Fruit fly (Drosophila melanogaster) whole organism, embryonic: ENCODE measurements around the gene CG7386.

Experiments used
- Adf1 ChIP-seq: fragments of 200-800 bp; sonication (Bioruptor generic); IDR thresholded peaks from 2 replicates; pipeline ENCODE4 v1.3.6; 2022; ENCODE audit warnings: missing biosample characterization, missing genetic modification characterization
- Antp ChIP-seq: fragments of 200-800 bp; sonication (Bioruptor generic); optimal IDR thresholded peaks from 3 replicates; lab custom pipeline; 2016; ENCODE audit warnings: missing biosample characterization, missing genetic modification characterization
- Atf3 ChIP-seq: fragments of 200-800 bp; sonication (Bioruptor generic); optimal IDR thresholded peaks from 3 replicates; lab custom pipeline; 2016; ENCODE audit warnings: missing biosample characterization, missing genetic modification characterization
- Awh ChIP-seq: fragments of 200-800 bp; sonication (Bioruptor generic); IDR thresholded peaks from 2 replicates; pipeline ENCODE4, ENCODE4 v1.3.6; 2022; ENCODE audit warnings: missing biosample characterization, missing genetic modification characterization
- Blimp-1 ChIP-seq: fragments of 200-800 bp; sonication (Bioruptor generic); optimal IDR thresholded peaks from 3 replicates; lab custom pipeline; 2018; ENCODE audit warnings: missing biosample characterization, missing genetic modification characterization, mild to moderate bottlenecking, moderate library complexity, missing genetic modification reagents
- CG11456 ChIP-seq: fragments of 200-800 bp; sonication (Bioruptor generic); IDR thresholded peaks from 3 replicates; pipeline ENCODE4 v1.3.6; 2022; ENCODE audit warnings: missing biosample characterization, missing genetic modification characterization
- CG12155 ChIP-seq: fragments of 200-800 bp; sonication (Bioruptor generic); optimal IDR thresholded peaks from 3 replicates; lab custom pipeline; 2016; ENCODE audit warnings: missing biosample characterization, missing genetic modification characterization
- CG13424 ChIP-seq: fragments of 200-800 bp; sonication (Bioruptor generic); optimal IDR thresholded peaks from 2 replicates; lab custom pipeline; 2019; ENCODE audit warnings: missing biosample characterization, mild to moderate bottlenecking, missing genetic modification characterization, moderate library complexity
- CG13775 ChIP-seq: fragments of 200-800 bp; sonication (Bioruptor generic); optimal IDR thresholded peaks from 3 replicates; lab custom pipeline; 2017; ENCODE audit warnings: missing biosample characterization, mild to moderate bottlenecking, missing genetic modification characterization
- CG14014 ChIP-seq: fragments of 200-800 bp; sonication (Bioruptor generic); IDR thresholded peaks from 2 replicates; pipeline ENCODE4 v1.3.6; 2022; ENCODE audit warnings: missing biosample characterization, missing genetic modification characterization
- CG14441 ChIP-seq: fragments of 200-800 bp; sonication (Bioruptor generic); IDR thresholded peaks from 2 replicates; pipeline ENCODE4 v1.3.6; 2022; ENCODE audit warnings: missing biosample characterization, missing genetic modification characterization
- CG15073 ChIP-seq: fragments of 200-800 bp; sonication (Bioruptor generic); optimal IDR thresholded peaks from 2 replicates; lab custom pipeline; 2016; ENCODE audit warnings: missing biosample characterization, missing genetic modification characterization
- CG15514 ChIP-seq: fragments of 200-800 bp; sonication (Bioruptor generic); optimal IDR thresholded peaks from 3 replicates; lab custom pipeline; 2017; ENCODE audit warnings: missing biosample characterization, missing genetic modification characterization, mild to moderate bottlenecking, moderate library complexity, missing genetic modification reagents
- CG15601 ChIP-seq: fragments of 200-800 bp; sonication (Bioruptor generic); optimal IDR thresholded peaks from 3 replicates; lab custom pipeline; 2019; ENCODE audit warnings: missing biosample characterization, mild to moderate bottlenecking, missing genetic modification characterization, moderate library complexity
- CG30403 ChIP-seq: fragments of 200-800 bp; sonication (Bioruptor generic); optimal IDR thresholded peaks from 3 replicates; lab custom pipeline; 2016; ENCODE audit warnings: missing biosample characterization, missing genetic modification characterization
- CG32772 ChIP-seq: fragments of 200-800 bp; sonication (Bioruptor generic); IDR thresholded peaks from 2 replicates; pipeline ENCODE4 v1.3.6; 2022; ENCODE audit warnings: missing biosample characterization, missing genetic modification characterization
- CG3281 ChIP-seq: fragments of 200-800 bp; sonication (Bioruptor generic); optimal IDR thresholded peaks from 3 replicates; lab custom pipeline; 2017; ENCODE audit warnings: missing biosample characterization, mild to moderate bottlenecking, missing genetic modification characterization
- CG34422 ChIP-seq: fragments of 200-800 bp; sonication (Bioruptor generic); IDR thresholded peaks from 3 replicates; pipeline ENCODE4 v1.3.6; 2022; ENCODE audit warnings: missing biosample characterization, missing genetic modification characterization
- CG5245 ChIP-seq: fragments of 200-800 bp; sonication (Bioruptor generic); optimal IDR thresholded peaks from 3 replicates; lab custom pipeline; 2016; ENCODE audit warnings: missing biosample characterization, missing genetic modification characterization
- CG6689 ChIP-seq: fragments of 200-800 bp; sonication (Bioruptor generic); IDR thresholded peaks from 2 replicates; pipeline ENCODE4 v1.3.6; 2022; ENCODE audit warnings: missing biosample characterization, missing genetic modification characterization
- CG9437 ChIP-seq: fragments of 200-800 bp; sonication (Bioruptor generic); optimal IDR thresholded peaks from 2 replicates; lab custom pipeline; 2018; ENCODE audit warnings: missing biosample characterization, mild to moderate bottlenecking, missing genetic modification characterization
- CG9727 ChIP-seq: fragments of 200-800 bp; sonication (Bioruptor generic); optimal IDR thresholded peaks from 3 replicates; lab custom pipeline; 2017; ENCODE audit warnings: missing biosample characterization, mild to moderate bottlenecking, missing genetic modification characterization
- Dip2 ChIP-seq: fragments of 200-800 bp; sonication (Bioruptor generic); IDR thresholded peaks from 2 replicates; pipeline ENCODE4 v1.3.6; 2022; ENCODE audit warnings: missing biosample characterization, missing genetic modification characterization
- Eip74EF ChIP-seq, 2 experiments: fragments of 200-800 bp in 1 of 2; fragments of >200 bp in 1 of 2; sonication (Bioruptor generic) in 1 of 2; optimal IDR thresholded peaks; 2 replicates each; lab custom pipeline; 2017 to 2019; ENCODE audit warnings: missing biosample characterization in 2 of 2, missing genetic modification characterization in 2 of 2, mild to moderate bottlenecking in 1 of 2, moderate library complexity in 1 of 2
- Ets65A ChIP-seq: fragments of 200-800 bp; sonication (Bioruptor generic); peaks from one replicate; lab custom pipeline; 2016; ENCODE audit warnings: missing biosample characterization, missing genetic modification characterization
- H2.0 ChIP-seq: fragments of 200-800 bp; sonication (Bioruptor generic); IDR thresholded peaks from 2 replicates; pipeline ENCODE4 v1.3.6; 2022; ENCODE audit warnings: missing biosample characterization, missing genetic modification characterization
- HLH3B ChIP-seq: fragments of 200-800 bp; sonication (Bioruptor generic); IDR thresholded peaks from 2 replicates; pipeline ENCODE4 v1.3.6; 2022; ENCODE audit warnings: missing biosample characterization, missing genetic modification characterization
- Hey ChIP-seq: fragments of 200-800 bp; sonication (Bioruptor generic); optimal IDR thresholded peaks from 3 replicates; lab custom pipeline; 2018; ENCODE audit warnings: missing biosample characterization, mild to moderate bottlenecking, missing genetic modification characterization
- Hsf ChIP-seq: fragments of 200-800 bp; sonication (Bioruptor generic); optimal IDR thresholded peaks from 3 replicates; lab custom pipeline; 2016; ENCODE audit warnings: missing biosample characterization, missing genetic modification characterization
- Myb ChIP-seq: fragments of 200-800 bp; sonication (Bioruptor generic); optimal IDR thresholded peaks from 2 replicates; lab custom pipeline; 2016; ENCODE audit warnings: missing biosample characterization, missing genetic modification characterization
- NC2α ChIP-seq: fragments of 200-800 bp; sonication (Bioruptor generic); optimal IDR thresholded peaks from 2 replicates; lab custom pipeline; 2016; ENCODE audit warnings: missing biosample characterization, missing genetic modification characterization
- Ssrp ChIP-seq: fragments of 200-800 bp; sonication (Bioruptor generic); optimal IDR thresholded peaks from 2 replicates; lab custom pipeline; 2018; ENCODE audit warnings: missing biosample characterization, mild to moderate bottlenecking, missing genetic modification characterization, moderate library complexity
- Trl ChIP-seq, 3 experiments: fragments of >200 bp in 2 of 3; fragments of 200-800 bp in 1 of 3; sonication (Bioruptor generic) in 1 of 3; optimal IDR thresholded peaks; 2 replicates in 1 of 3; 3 replicates in 2 of 3; lab custom pipeline; 2016 to 2017; ENCODE audit warnings: missing biosample characterization in 1 of 3, missing genetic modification characterization in 1 of 3
- ase ChIP-seq: fragments of 200-800 bp; sonication (Bioruptor generic); IDR thresholded peaks from 3 replicates; pipeline ENCODE4 v1.3.6; 2022; ENCODE audit warnings: missing biosample characterization, missing genetic modification characterization
- bab2 ChIP-seq: fragments of 200-800 bp; sonication (Bioruptor generic); optimal IDR thresholded peaks from 2 replicates; lab custom pipeline; 2016; ENCODE audit warnings: missing biosample characterization, missing genetic modification characterization
- bsh ChIP-seq, 2 experiments: fragments of 200-800 bp; sonication (Bioruptor generic); optimal IDR thresholded peaks; 2 replicates each; lab custom pipeline; 2017 to 2018; ENCODE audit warnings: mild to moderate bottlenecking in 2 of 2, missing biosample characterization in 2 of 2, missing genetic modification characterization in 2 of 2, moderate library complexity in 1 of 2
- danr ChIP-seq: fragments of 200-800 bp; sonication (Bioruptor generic); IDR thresholded peaks from 2 replicates; pipeline ENCODE4 v1.3.6; 2022; ENCODE audit warnings: missing biosample characterization, missing genetic modification characterization
- dati ChIP-seq: fragments of 200-800 bp; sonication (Bioruptor generic); IDR thresholded peaks from 2 replicates; pipeline ENCODE4 v1.3.6; 2022; ENCODE audit warnings: missing biosample characterization, missing genetic modification characterization
- gsb-n ChIP-seq: fragments of 200-800 bp; sonication (Bioruptor generic); optimal IDR thresholded peaks from 3 replicates; lab custom pipeline; 2018; ENCODE audit warnings: missing biosample characterization, mild to moderate bottlenecking, missing genetic modification characterization
- ind ChIP-seq: fragments of 200-800 bp; sonication (Bioruptor generic); optimal IDR thresholded peaks from 3 replicates; lab custom pipeline; 2016; ENCODE audit warnings: missing biosample characterization, missing genetic modification characterization
- jigr1 ChIP-seq: fragments of 200-800 bp; sonication (Bioruptor generic); IDR thresholded peaks from 3 replicates; pipeline ENCODE4 v1.3.6; 2022; ENCODE audit warnings: missing biosample characterization, missing genetic modification characterization
- ken ChIP-seq: fragments of 200-800 bp; sonication (Bioruptor generic); IDR thresholded peaks from 3 replicates; pipeline ENCODE4 v1.3.6; 2022; ENCODE audit warnings: missing biosample characterization, missing genetic modification characterization
- odd ChIP-seq: fragments of 200-800 bp; sonication (Bioruptor generic); optimal IDR thresholded peaks from 2 replicates; lab custom pipeline; 2017; ENCODE audit warnings: missing biosample characterization, mild to moderate bottlenecking, missing genetic modification characterization
- otp ChIP-seq: fragments of 200-800 bp; sonication (Bioruptor generic); IDR thresholded peaks from 3 replicates; pipeline ENCODE4, ENCODE4 v1.3.6; 2022; ENCODE audit warnings: missing biosample characterization, missing genetic modification characterization
- peb ChIP-seq: fragments of 200-800 bp; sonication (Bioruptor generic); IDR thresholded peaks from 2 replicates; pipeline ENCODE4 v1.3.6; 2022; ENCODE audit warnings: missing biosample characterization, missing genetic modification characterization
- phol ChIP-seq: fragments of 200-800 bp; sonication (Bioruptor generic); optimal IDR thresholded peaks from 3 replicates; lab custom pipeline; 2018; ENCODE audit warnings: missing biosample characterization, mild to moderate bottlenecking, missing genetic modification characterization, moderate library complexity
- pita ChIP-seq: fragments of 200-800 bp; sonication (Bioruptor generic); optimal IDR thresholded peaks from 2 replicates; lab custom pipeline; 2017; ENCODE audit warnings: missing biosample characterization, mild to moderate bottlenecking, missing genetic modification characterization
- run ChIP-seq: fragments of 200-800 bp; sonication (Bioruptor generic); optimal IDR thresholded peaks from 3 replicates; lab custom pipeline; 2018; ENCODE audit warnings: missing biosample characterization, mild to moderate bottlenecking, missing genetic modification characterization
- sens ChIP-seq: fragments of 200-800 bp; sonication (Bioruptor generic); peaks from one replicate; lab custom pipeline; 2016; ENCODE audit warnings: missing biosample characterization, missing genetic modification characterization
- ssp ChIP-seq: fragments of 200-800 bp; sonication (Bioruptor generic); IDR thresholded peaks from 2 replicates; pipeline ENCODE4 v1.3.6; 2022; ENCODE audit warnings: missing biosample characterization, missing genetic modification characterization
- wor ChIP-seq: fragments of 200-800 bp; sonication (Bioruptor generic); IDR thresholded peaks from 2 replicates; pipeline ENCODE4 v1.3.6; 2022; ENCODE audit warnings: missing biosample characterization, missing genetic modification characterization

The CG7386 gene

dm6 chr3L:6217212-6217611 lies 27.7 kb downstream of the CG7386 start (continued):
- TF ChIP-seq CG32772 (GFP tag; lab: Robert Waterston, UW) (peak; percentile 45; the same call in 1 of the 2 replicates), wor (0 out of 2 replicates have a peak, but pooled peaks have one; percentile 32), Antp (peak; percentile 13), phol (peak; percentile 86), ase (GFP tag; lab: Robert Waterston, UW) (0 out of 3 replicates have a peak, but pooled peaks have one; percentile 29), danr (GFP tag; lab: Robert Waterston, UW) (no peak; the same call in 1 of the 2 replicates), CG9437 (GFP tag; lab: Kevin White, UChicago) (peak; percentile 14), CG14014 (GFP tag; lab: Robert Waterston, UW) (peak; percentile 51; the same call in 1 of the 2 replicates), sens (GFP tag; lab: Kevin White, UChicago) (peak; percentile 94), peb (GFP tag; lab: Robert Waterston, UW) (peak; percentile 70), bsh (GFP tag; optimal IDR thresholded peaks at IDR 0.05; lab: Kevin White, UChicago) (peak in 1 of 2 experiments; percentile 93), dati (GFP tag; lab: Robert Waterston, UW) (0 out of 2 replicates have a peak, but pooled peaks have one; percentile 38), CG15601 (tag; lab: Kevin White, UChicago) (peak; percentile 84), ken (GFP tag; lab: Robert Waterston, UW) (peak; percentile 70; the same call in 1 of the 3 replicates), bab2 (GFP tag; lab: Kevin White, UChicago) (peak; percentile 53), CG9727 (GFP tag; lab: Kevin White, UChicago) (peak; percentile 76), CG11456 (no peak), CG14441 (GFP tag; lab: Robert Waterston, UW) (peak; percentile 46; the same call in 1 of the 2 replicates), H2.0 (GFP tag; lab: Robert Waterston, UW) (peak; percentile 66), CG15514 (no peak), gsb-n (peak; percentile 84), Ets65A (GFP tag; lab: Kevin White, UChicago) (peak; percentile 51), Hsf (GFP tag; lab: Kevin White, UChicago) (peak; percentile 65), Dip2 (GFP tag; lab: Robert Waterston, UW) (no peak), CG34422 (peak; percentile 58), Myb (GFP tag; lab: Kevin White, UChicago) (peak; percentile 6), odd (GFP tag; lab: Kevin White, UChicago) (peak; percentile 35), HLH3B (peak; percentile 69), Awh (GFP tag; lab: Robert Waterston, UW) (peak; percentile 78), CG13424 (tag; lab: Kevin White, UChicago) (peak; percentile 71), otp (GFP tag; lab: Robert Waterston, UW) (0 out of 3 replicates have a peak, but pooled peaks have one; percentile 16), CG3281 (GFP tag; lab: Kevin White, UChicago) (peak; percentile 11), Ssrp (tag; lab: Kevin White, UChicago) (peak; percentile 83), Adf1 (GFP tag; lab: Robert Waterston, UW) (no peak), Eip74EF (GFP tag; optimal IDR thresholded peaks at IDR 0.05; lab: Kevin White, UChicago) (peak in 1 of 2 experiments; percentile 50), Hey (no peak), Atf3 (GFP tag; lab: Kevin White, UChicago) (peak; percentile 16), CG13775 (GFP tag; lab: Kevin White, UChicago) (peak; percentile 58), CG12155 (peak; percentile 12), ind (peak; percentile 55), CG5245 (peak; percentile 50), Blimp-1 (GFP tag; lab: Kevin White, UChicago) (peak; percentile 80), pita (no peak), CG15073 (GFP tag; lab: Kevin White, UChicago) (no peak), CG6689 (GFP tag; lab: Robert Waterston, UW) (peak; percentile 75), run (tag; lab: Kevin White, UChicago) (peak; percentile 24), Trl (optimal IDR thresholded peaks at IDR 0.05; lab: Kevin White, UChicago) (no peak), Trl (GFP tag; optimal IDR thresholded peaks at IDR 0.05; lab: Kevin White, UChicago) (peak; percentile 50), CG30403 (GFP tag; lab: Kevin White, UChicago) (peak; percentile 75), jigr1 (GFP tag; lab: Robert Waterston, UW) (no peak), NC2α (no peak), ssp (GFP tag; lab: Robert Waterston, UW) (peak; percentile 44; the same call in 1 of the 2 replicates)
